Worm (Caenorhabditis elegans) whole organism, young adult: ENCODE data around the gene cpt-4.

Experiments
- B0019.2 ChIP-seq: fragments of 200-800 bp; sonication (Bioruptor generic); conservative IDR thresholded peaks from 2 replicates; pipeline ENCODE4 v1.3.6; 2022; ENCODE audit warnings: missing genetic modification reagents, missing genetic modification characterization, missing compliant biosample characterization
- ama-1 ChIP-seq, 3 experiments: fragments of 150-350 bp in 1 of 3; sonication (generic microtip) in 2 of 3; optimal IDR thresholded peaks; 2 replicates each; lab custom pipeline; 2014 to 2018; ENCODE audit warnings: missing biosample characterization in 2 of 3, missing genetic modification characterization in 2 of 3, missing genetic modification reagents in 2 of 3
- ceh-58 ChIP-seq: fragments of 200-800 bp; sonication (Bioruptor generic); IDR thresholded peaks from 2 replicates; pipeline ENCODE4 v1.3.6; 2022; ENCODE audit warnings: missing genetic modification characterization, missing compliant biosample characterization
- ceh-91 ChIP-seq: fragments of 200-800 bp; sonication (Bioruptor generic); IDR thresholded peaks from 2 replicates; pipeline ENCODE4 v1.3.6; 2022; ENCODE audit warnings: missing genetic modification reagents, missing genetic modification characterization, missing compliant biosample characterization
- him-1 ChIP-seq: sonication (generic microtip); optimal IDR thresholded peaks from 2 replicates; lab custom pipeline; 2016; ENCODE audit warnings: missing genotype, missing genetic modification reagents, missing genetic modification characterization, missing compliant biosample characterization
- ztf-25 ChIP-seq: fragments of 200-800 bp; sonication (Bioruptor generic); IDR thresholded peaks from 2 replicates; pipeline ENCODE4 v1.3.6; 2022; ENCODE audit warnings: missing genetic modification reagents, missing genetic modification characterization, missing compliant biosample characterization

- TF ChIP-seq B0019.2 (GFP tag; lab: Robert Waterston, UW) = no peak
- no peak for TF ChIP-seq ceh-91 (GFP tag; lab: Robert Waterston, UW)
- no peak for TF ChIP-seq him-1 (tag; lab: Kevin White, UChicago)
- no peak for TF ChIP-seq ztf-25 (GFP tag; lab: Robert Waterston, UW)
- no peak for TF ChIP-seq ceh-58 (GFP tag; lab: Robert Waterston, UW)
- no peak for TF ChIP-seq ama-1 (optimal IDR thresholded peaks at IDR 0.05; lab: Kevin White, UChicago)
- TF ChIP-seq ama-1 (GFP tag; optimal IDR thresholded peaks at IDR 0.05; lab: Kevin White, UChicago) = no peak
Measured at ce11 chrV:5030212-5030611, 2.7 kb upstream of the cpt-4 start.
